Worm (Caenorhabditis elegans): Measurements from ENCODE around the gene Y82E9BR.14.

Y82E9BR.14 gene

DNA sequence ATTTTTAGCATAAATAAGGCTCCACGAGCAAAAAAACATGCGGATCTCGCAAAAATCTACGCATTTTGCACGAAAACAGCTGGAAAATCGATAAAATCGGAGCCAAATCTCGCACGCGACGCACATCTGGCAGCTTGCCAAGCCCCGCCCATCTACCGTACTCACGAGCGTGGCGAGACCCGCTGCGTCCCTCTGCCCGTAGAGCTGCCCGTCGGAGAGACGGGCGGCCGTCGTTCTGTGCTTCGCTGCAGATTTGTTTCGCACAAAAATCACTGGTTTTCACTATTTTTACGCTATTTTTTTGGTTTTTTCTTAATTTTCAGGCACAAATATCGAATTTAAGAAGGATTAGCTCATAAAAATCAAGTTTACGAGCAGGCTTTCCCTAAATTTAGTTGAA lies 4.8 kb upstream of the Y82E9BR.14 start:
- TF ChIP-seq him-1 (tag; optimal IDR thresholded peaks at IDR 0.05): peak; percentile 20
- no peak for TF ChIP-seq dao-5 (tag; optimal IDR thresholded peaks at IDR 0.05)
- peak; percentile 82 for TF ChIP-seq W03F9.2 (tag; optimal IDR thresholded peaks at IDR 0.05)

DNA sequence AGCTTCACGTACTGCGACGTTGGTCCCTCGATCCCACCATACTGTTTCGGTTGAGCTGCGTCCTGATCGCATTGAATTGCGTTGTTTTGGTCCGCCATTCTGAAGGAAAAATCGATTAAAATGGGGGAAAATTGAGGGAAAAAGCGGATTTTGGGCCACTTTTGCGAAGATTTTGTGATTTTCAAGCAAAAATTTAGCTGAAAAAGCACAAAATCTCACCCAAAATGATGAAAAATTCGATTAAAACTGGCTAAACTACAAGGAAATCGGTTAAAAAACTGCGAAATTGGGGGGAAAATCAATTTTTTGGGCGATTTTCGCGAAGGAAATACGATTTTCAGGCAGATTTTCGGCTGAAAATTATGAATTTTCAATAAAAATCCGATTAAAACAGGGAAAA lies 3.2 kb upstream of the Y82E9BR.14 start, which contains the start of gene elc-1:
Gene elc-1 (minus strand): TSS at position 101 of the 400 bp plus-strand sequence.
- TF ChIP-seq him-1 (tag; optimal IDR thresholded peaks at IDR 0.05) (no peak), dao-5 (tag; optimal IDR thresholded peaks at IDR 0.05) (no peak), W03F9.2 (tag; optimal IDR thresholded peaks at IDR 0.05) (no peak)

DNA sequence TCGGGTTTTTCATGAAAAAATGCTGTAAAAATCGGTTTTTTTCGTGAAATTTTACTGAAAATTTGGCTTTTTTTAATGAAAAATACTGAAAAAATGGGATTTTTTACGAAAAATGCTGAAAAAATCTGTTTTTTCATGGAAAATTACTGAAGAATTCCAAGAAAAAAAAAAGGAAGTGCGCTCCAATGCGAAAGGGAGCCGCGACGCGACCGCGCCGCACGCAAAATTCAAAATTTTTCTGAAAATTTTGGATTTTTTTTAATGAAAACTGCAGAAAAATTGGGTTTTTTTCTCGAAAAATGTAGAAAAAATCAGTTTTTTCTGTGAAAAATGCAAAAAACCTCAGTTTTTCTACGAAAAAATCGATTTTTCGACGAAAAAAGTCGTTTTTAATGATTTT lies 2.7 kb upstream of the Y82E9BR.14 start:
- TF ChIP-seq him-1 (tag; optimal IDR thresholded peaks at IDR 0.05): no peak
- no peak for TF ChIP-seq dao-5 (tag; optimal IDR thresholded peaks at IDR 0.05)
- no peak for TF ChIP-seq W03F9.2 (tag; optimal IDR thresholded peaks at IDR 0.05)

DNA sequence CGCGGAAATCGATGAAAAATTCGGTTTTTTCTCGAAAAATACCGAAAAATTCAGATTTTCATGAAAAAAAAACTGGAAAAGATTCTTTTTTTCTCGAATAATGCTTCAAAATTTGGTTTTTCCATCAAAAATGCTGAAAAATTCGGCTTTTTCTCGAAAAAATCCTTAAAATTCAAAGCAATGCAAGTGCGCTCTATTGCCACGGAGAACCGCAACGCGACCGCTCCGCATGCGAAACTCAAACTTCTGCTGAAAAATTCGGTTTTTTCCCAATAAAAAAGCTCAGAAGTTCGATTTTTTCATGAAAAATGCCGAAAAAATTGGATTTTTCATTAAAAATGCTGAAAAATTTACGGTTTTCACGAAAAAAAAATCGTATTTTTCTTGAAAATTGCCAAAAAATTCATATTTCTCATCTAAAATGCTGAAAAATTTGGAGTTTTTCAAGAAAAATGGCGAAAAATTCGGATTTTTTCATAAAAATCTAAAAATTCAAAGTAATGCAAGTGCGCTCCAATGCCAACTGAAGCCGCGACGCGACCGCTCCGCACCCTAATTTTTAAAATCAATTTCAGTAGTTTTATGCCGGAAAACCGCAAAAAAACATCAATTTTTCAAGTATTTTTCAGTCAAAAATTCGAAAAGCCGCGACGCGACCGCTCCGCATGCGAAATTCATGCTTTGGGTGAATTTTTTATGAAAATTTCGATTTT lies 635 bp downstream of the Y82E9BR.14 start:
- TF ChIP-seq him-1 (tag; optimal IDR thresholded peaks at IDR 0.05): no peak
- TF ChIP-seq W03F9.2 (tag; optimal IDR thresholded peaks at IDR 0.05): no peak
- no peak for TF ChIP-seq dao-5 (tag; optimal IDR thresholded peaks at IDR 0.05)

DNA sequence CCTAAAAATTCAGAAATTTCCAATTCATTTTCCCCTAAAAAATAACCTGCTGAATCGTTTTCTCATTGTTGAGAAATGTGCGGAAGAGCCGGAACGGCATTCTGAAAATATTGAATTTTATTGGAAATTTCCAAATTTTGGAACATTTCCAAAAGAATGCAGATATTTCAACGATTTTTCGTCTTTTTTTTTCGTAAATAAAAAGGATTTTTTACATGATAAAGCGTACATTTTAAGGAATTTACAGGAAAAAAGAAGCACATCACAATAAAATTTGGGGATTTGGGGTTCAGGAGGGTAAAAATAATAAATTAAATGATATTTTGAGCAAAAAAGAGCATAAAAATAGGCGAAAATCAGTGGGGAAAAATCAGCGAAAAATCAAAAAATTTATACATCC lies 4.8 kb downstream of the Y82E9BR.14 start, which contains the start of gene Y82E9BR.22:
Gene Y82E9BR.22 (minus strand): TSS at position 101 of the 400 bp plus-strand sequence.
- TF ChIP-seq dao-5 (tag; optimal IDR thresholded peaks at IDR 0.05) (no peak), W03F9.2 (tag; optimal IDR thresholded peaks at IDR 0.05) (no peak), him-1 (tag; optimal IDR thresholded peaks at IDR 0.05) (no peak)

DNA sequence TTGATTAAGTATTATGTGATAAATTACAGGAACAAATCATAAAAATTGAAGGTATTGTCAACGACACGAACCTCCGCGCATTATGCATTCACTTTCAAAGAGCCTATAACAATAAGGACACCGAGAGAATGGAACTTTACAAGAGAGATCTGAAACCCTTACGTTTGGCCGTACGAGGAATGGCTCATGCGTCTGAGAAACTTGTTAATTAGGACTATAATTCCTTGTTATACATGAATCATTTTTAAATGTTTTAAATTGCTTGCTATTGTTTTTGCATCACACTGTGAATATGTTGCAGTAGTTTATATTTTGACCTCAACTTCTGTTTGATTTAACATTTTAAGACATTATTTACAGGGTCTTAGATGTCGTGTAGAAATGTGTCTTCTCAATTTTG lies 10.8 kb downstream of the Y82E9BR.14 start, which contains the start of gene pals-18:
Gene pals-18 (plus strand): TSS at position 301 of the 400 bp plus-strand sequence.
- TF ChIP-seq W03F9.2 (tag; optimal IDR thresholded peaks at IDR 0.05) (no peak), dao-5 (tag; optimal IDR thresholded peaks at IDR 0.05) (no peak), him-1 (tag; optimal IDR thresholded peaks at IDR 0.05) (no peak)

DNA sequence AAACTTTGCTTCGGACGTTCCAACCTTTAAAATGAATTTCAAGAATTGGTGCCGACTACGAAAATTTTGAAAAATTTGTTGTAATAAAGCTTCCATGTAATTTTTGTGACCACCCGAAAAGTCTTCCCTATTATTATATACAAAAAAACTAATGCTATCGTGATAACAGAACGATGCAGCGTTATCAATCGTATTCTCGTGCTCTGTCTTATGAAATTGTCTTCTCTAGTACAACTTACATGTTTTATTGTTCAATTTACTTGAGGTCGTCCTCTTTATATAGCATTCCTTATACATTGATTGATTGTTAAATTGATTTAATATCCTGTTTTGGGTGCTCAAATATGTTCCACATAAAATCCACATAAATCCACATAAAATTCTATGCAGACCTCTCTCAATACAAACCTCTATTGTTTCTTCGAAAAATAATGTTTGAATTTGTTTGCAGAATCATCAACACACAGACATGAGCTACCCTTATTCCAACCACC lies 12.4 kb downstream of the Y82E9BR.14 start, which contains the start of gene pals-19:
Gene pals-19 (plus strand): TSS at position 444 of the 494 bp plus-strand sequence.
- TF ChIP-seq dao-5 (tag; optimal IDR thresholded peaks at IDR 0.05) (no peak), W03F9.2 (tag; optimal IDR thresholded peaks at IDR 0.05) (no peak), him-1 (tag; optimal IDR thresholded peaks at IDR 0.05) (no peak)

DNA sequence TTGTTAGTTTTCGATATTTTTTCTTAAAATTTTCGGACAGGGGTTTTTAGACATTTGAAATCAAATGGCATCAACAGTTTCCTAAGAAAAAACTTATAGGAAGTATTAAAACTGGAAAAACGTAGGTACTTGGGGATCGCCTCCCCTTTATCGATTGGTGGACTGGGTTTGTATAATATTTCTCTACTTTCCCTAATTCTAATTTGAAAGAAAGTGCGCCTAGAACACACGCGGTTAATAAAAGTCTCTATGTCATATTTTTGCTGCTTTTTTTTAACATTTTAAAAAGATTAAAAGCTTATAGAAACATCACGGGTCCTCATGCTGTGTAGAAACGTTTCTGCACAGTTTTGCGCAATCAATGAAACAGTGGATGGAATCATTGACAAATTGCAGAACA lies 14.2 kb downstream of the Y82E9BR.14 start, which contains the start of gene pals-16:
Gene pals-16 (plus strand): TSS at position 301 of the 400 bp plus-strand sequence.
- TF ChIP-seq dao-5 (tag; optimal IDR thresholded peaks at IDR 0.05) (no peak), him-1 (tag; optimal IDR thresholded peaks at IDR 0.05) (no peak), W03F9.2 (tag; optimal IDR thresholded peaks at IDR 0.05) (no peak)

DNA sequence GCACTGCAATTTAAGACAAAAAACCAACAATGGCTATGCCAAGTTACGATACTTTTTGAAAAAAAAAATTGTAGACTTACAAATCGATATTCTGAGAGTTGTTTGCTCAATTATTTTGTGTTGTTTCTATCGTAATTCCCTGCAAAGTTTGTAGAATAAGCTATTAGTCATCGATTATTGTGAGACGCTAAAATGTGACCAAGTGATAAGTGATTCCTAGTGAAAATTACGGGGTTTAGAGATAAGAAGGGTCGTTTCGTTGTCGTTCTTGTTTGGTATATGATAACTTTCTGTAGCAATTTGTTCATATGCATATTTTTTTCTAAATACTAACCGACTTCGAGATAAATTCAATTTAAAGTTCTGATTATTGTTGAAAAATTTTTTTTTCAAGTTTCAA lies 15.7 kb downstream of the Y82E9BR.14 start:
- TF ChIP-seq dao-5 (tag; optimal IDR thresholded peaks at IDR 0.05) (no peak), him-1 (tag; optimal IDR thresholded peaks at IDR 0.05) (no peak), W03F9.2 (tag; optimal IDR thresholded peaks at IDR 0.05) (no peak)

DNA sequence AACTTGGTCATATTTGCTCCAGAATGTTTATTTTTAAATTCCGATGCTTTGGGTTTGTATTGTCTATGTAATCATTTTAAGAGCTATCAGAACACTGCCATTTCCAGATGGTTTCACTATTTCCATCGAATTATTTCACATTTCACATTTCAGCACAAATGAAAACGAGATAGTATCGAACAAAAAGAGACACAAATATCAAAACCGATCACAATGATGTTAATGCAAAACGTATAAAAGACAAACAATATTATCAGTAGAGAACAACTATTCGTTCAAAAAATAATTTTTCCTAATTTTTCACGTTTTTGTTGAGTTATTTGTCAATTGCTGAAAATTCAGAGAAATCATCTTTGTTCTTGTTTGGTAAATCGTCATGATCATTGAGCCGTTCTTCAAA lies 18.6 kb downstream of the Y82E9BR.14 start:
- TF ChIP-seq him-1 (tag; optimal IDR thresholded peaks at IDR 0.05): no peak
- no peak for TF ChIP-seq dao-5 (tag; optimal IDR thresholded peaks at IDR 0.05)
- no peak for TF ChIP-seq W03F9.2 (tag; optimal IDR thresholded peaks at IDR 0.05)

DNA sequence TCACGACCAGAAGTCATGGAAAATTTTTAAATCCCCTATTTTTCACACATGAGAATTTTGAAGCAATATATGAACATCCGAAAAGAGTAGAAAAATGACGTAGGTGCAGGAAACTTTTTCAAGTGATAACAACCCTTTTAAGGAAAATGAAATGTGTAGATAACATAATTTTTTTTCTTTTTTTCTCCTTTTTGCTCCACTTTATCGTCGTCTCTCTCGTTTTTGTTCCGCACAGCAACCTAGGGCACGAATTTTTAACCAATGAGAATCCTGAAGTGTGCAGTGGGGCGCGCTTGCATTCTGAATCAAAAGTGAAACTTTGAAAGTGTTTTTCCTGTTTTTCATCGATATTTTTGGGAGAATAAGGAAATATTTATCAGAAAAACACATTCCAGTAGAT lies 21.2 kb downstream of the Y82E9BR.14 start:
- TF ChIP-seq dao-5 (tag; optimal IDR thresholded peaks at IDR 0.05): no peak
- no peak for TF ChIP-seq W03F9.2 (tag; optimal IDR thresholded peaks at IDR 0.05)

DNA sequence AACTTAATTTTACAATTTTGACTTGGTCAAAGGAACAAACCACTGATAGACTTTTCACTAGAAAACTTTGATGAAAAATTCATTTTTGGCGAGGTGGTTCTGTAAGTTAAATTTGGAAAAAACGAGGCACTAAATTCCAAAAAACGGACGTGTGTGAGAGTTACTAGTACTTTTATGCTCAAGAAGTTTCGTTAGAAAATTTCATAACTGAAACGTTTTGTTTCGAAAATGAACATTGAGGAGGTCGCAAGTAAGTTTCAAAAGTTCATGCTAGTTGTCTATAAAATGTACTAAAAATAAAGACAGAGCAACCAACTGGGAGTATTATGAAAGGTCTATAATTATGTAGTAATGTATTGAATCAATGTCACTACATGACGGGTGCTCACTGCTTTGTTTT lies 22.2 kb downstream of the Y82E9BR.14 start, which contains the start of gene pals-17:
Gene pals-17 (minus strand): TSS at position 101 of the 400 bp plus-strand sequence.
- TF ChIP-seq him-1 (tag; optimal IDR thresholded peaks at IDR 0.05) (no peak), dao-5 (tag; optimal IDR thresholded peaks at IDR 0.05) (no peak), W03F9.2 (tag; optimal IDR thresholded peaks at IDR 0.05) (no peak)

DNA sequence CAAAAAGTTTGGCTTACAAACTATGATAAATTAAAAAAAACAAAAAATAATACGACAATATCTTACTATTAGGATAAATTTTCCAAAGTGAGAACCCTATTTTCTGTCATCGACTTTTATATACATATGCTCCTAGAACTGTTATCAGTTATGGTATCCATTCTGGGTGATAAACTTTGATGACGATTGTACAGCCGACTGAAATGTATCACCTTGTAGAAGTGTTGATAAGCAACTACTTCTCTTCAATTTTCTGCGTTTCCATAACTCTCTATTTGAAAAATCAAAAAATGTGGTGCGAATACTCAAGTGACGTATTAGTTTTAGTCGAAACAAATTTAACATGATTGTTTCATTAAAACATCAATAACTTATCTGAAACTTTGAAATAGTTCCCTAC lies 23.9 kb downstream of the Y82E9BR.14 start:
- TF ChIP-seq dao-5 (tag; optimal IDR thresholded peaks at IDR 0.05): no peak
- TF ChIP-seq W03F9.2 (tag; optimal IDR thresholded peaks at IDR 0.05): no peak
- TF ChIP-seq him-1 (tag; optimal IDR thresholded peaks at IDR 0.05): no peak

DNA sequence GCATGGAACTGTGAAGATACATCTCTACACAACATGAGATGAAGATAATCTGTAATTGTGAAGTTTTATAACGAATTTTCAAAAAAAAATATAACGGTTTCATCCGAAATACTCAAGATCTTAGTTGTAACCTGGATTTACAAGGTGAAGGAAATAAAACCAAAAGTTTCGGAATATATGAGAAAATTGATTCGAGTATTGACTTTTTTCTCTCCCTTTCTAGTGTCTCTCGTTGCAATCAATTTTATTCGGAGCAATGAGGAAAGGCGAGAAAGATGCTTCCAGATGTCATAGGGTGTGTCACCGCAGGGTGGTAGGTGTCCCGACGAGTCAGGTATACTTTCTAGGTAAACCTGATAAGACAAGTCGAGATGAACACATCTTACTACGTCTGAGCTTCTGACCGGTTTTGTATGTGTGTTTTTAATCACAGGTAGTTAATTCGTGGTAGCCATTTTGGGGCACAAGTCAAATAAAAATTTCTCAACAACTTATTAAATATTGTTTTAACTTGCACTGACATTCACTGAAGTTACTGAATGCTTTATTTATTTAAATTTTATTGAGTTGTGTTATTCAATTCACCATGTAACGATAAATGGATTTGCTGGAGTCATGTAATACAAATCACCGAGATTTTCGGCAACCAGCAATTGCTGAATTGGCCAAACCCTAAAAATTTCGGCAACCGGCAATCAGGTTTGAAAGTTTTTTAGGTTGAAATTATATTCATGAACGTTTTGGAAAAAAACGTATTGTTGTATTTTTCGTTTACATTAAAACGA lies 25.4 kb downstream of the Y82E9BR.14 start, which contains the start of gene pals-20:
Gene pals-20 (minus strand): TSS at position 51 of the 785 bp plus-strand sequence.
- TF ChIP-seq dao-5 (tag; optimal IDR thresholded peaks at IDR 0.05) (no peak), him-1 (tag; optimal IDR thresholded peaks at IDR 0.05) (no peak), W03F9.2 (tag; optimal IDR thresholded peaks at IDR 0.05) (no peak)

Data from whole organism, L4/young adult.